Worm (Caenorhabditis elegans) whole organism, L3 larva: ENCODE results near the gene T09A5.14.
A peak's percentile ranks its signal among the peaks of the same experiment; 100 is the strongest.

Experiments
- R02D3.7 ChIP-seq: fragments of 150-350 bp; optimal IDR thresholded peaks from 2 replicates; lab custom pipeline; 2014; ENCODE audit warnings: missing biosample characterization, missing genetic modification characterization
- aly-2 ChIP-seq: fragments of 150-350 bp; optimal IDR thresholded peaks from 2 replicates; lab custom pipeline; 2014; ENCODE audit warnings: missing biosample characterization, missing genetic modification characterization
- ama-1 ChIP-seq: fragments of 150-350 bp; optimal IDR thresholded peaks from 2 replicates; lab custom pipeline; 2018
- ceh-16 ChIP-seq: sonication (generic microtip); optimal IDR thresholded peaks from 2 replicates; lab custom pipeline; 2017; ENCODE audit warnings: missing biosample characterization, missing genetic modification characterization
- ceh-28 ChIP-seq: fragments of 150-350 bp; optimal IDR thresholded peaks from 2 replicates; lab custom pipeline; 2014; ENCODE audit warnings: missing biosample characterization, missing genetic modification reagents, missing genetic modification characterization
- ceh-82 ChIP-seq: fragments of 150-350 bp; optimal IDR thresholded peaks from 2 replicates; lab custom pipeline; 2014; ENCODE audit warnings: missing biosample characterization, missing genetic modification characterization
- ceh-9 ChIP-seq: sonication (generic microtip); optimal IDR thresholded peaks from 2 replicates; lab custom pipeline; 2018; ENCODE audit warnings: missing biosample characterization, missing genetic modification characterization
- daf-12 ChIP-seq: fragments of 150-350 bp; optimal IDR thresholded peaks from 2 replicates; lab custom pipeline; 2014; ENCODE audit warnings: missing biosample characterization, missing genetic modification reagents, missing genetic modification characterization
- egl-27 ChIP-seq: sonication (generic microtip); optimal IDR thresholded peaks from 4 replicates; lab custom pipeline; 2017; ENCODE audit warnings: missing biosample characterization, missing genetic modification reagents, missing genetic modification characterization
- egl-5 ChIP-seq: fragments of 150-350 bp; optimal IDR thresholded peaks from 2 replicates; lab custom pipeline; 2017; ENCODE audit warnings: missing biosample characterization, missing genetic modification reagents, missing genetic modification characterization, inconsistent platforms
- elt-2 ChIP-seq: sonication (generic microtip); optimal IDR thresholded peaks from 2 replicates; lab custom pipeline; 2016; ENCODE audit warnings: missing genetic modification reagents, mild to moderate bottlenecking, missing genetic modification characterization, missing compliant biosample characterization
- elt-3 ChIP-seq, 3 experiments: fragments of 150-350 bp in 1 of 3; sonication (generic microtip) in 2 of 3; optimal IDR thresholded peaks; 2 replicates in 2 of 3; 4 replicates in 1 of 3; lab custom pipeline; 2014 to 2017; ENCODE audit warnings: missing biosample characterization in 3 of 3, missing genetic modification characterization in 3 of 3
- eor-1 ChIP-seq, 2 experiments: fragments of 150-350 bp; optimal IDR thresholded peaks; 2 replicates each; lab custom pipeline; 2014 to 2018; ENCODE audit warnings: missing biosample characterization in 2 of 2, missing genetic modification characterization in 2 of 2
- fos-1 ChIP-seq: fragments of 150-350 bp; optimal IDR thresholded peaks from 2 replicates; lab custom pipeline; 2014; ENCODE audit warnings: missing biosample characterization, missing genetic modification characterization
- hmg-11 ChIP-seq: sonication (generic microtip); optimal IDR thresholded peaks from 2 replicates; lab custom pipeline; 2016; ENCODE audit warnings: missing genetic modification characterization, missing compliant biosample characterization
- lin-39 ChIP-seq: fragments of 150-350 bp; optimal IDR thresholded peaks from 2 replicates; lab custom pipeline; 2018; ENCODE audit warnings: missing biosample characterization, missing genetic modification reagents, missing genetic modification characterization
- mml-1 ChIP-seq: fragments of 150-350 bp; sonication (generic microtip); optimal IDR thresholded peaks from 3 replicates; lab custom pipeline; 2014; ENCODE audit warnings: missing biosample characterization, missing genetic modification characterization
- nfya-1 ChIP-seq: sonication (generic microtip); optimal IDR thresholded peaks from 2 replicates; lab custom pipeline; 2017; ENCODE audit warnings: missing genetic modification characterization, mild to moderate bottlenecking, missing compliant biosample characterization, antibody characterized with exemption, moderate library complexity; ENCODE audit not compliant: insufficient read depth
- nhr-11 ChIP-seq: fragments of 150-350 bp; optimal IDR thresholded peaks from 2 replicates; lab custom pipeline; 2014; ENCODE audit warnings: missing biosample characterization, missing genetic modification characterization
- nhr-12 ChIP-seq: fragments of 150-350 bp; optimal IDR thresholded peaks from 2 replicates; lab custom pipeline; 2014; ENCODE audit warnings: missing biosample characterization, missing genetic modification characterization
- nhr-23 ChIP-seq: fragments of 150-350 bp; optimal IDR thresholded peaks from 2 replicates; lab custom pipeline; 2014; ENCODE audit warnings: missing biosample characterization, missing genetic modification reagents, missing genetic modification characterization
- nhr-237 ChIP-seq: fragments of 150-350 bp; optimal IDR thresholded peaks from 2 replicates; lab custom pipeline; 2014; ENCODE audit warnings: missing biosample characterization, missing genetic modification characterization
- nhr-25 ChIP-seq: sonication (generic microtip); optimal IDR thresholded peaks from 2 replicates; lab custom pipeline; 2017; ENCODE audit warnings: missing biosample characterization, missing genetic modification characterization
- nhr-28 ChIP-seq: fragments of 150-350 bp; optimal IDR thresholded peaks from 2 replicates; lab custom pipeline; 2014; ENCODE audit warnings: missing biosample characterization, missing genetic modification characterization
- nhr-43 ChIP-seq: sonication (generic microtip); optimal IDR thresholded peaks from 2 replicates; lab custom pipeline; 2016; ENCODE audit warnings: mild to moderate bottlenecking, missing genetic modification characterization, missing compliant biosample characterization; ENCODE audit not compliant: poor library complexity, severe bottlenecking
- nhr-67 ChIP-seq: fragments of 150-350 bp; optimal IDR thresholded peaks from 2 replicates; lab custom pipeline; 2014; ENCODE audit warnings: missing biosample characterization, missing genetic modification characterization
- nhr-76 ChIP-seq: fragments of 150-350 bp; sonication (generic microtip); optimal IDR thresholded peaks from 5 replicates; lab custom pipeline; 2014; ENCODE audit warnings: missing biosample characterization, missing genetic modification characterization
- nhr-77 ChIP-seq: fragments of 150-350 bp; optimal IDR thresholded peaks from 2 replicates; lab custom pipeline; 2014; ENCODE audit warnings: missing biosample characterization, missing genetic modification characterization
- pha-4 ChIP-seq: fragments of 150-350 bp; optimal IDR thresholded peaks from 2 replicates; lab custom pipeline; 2014; ENCODE audit warnings: missing biosample characterization, missing genetic modification reagents, missing genetic modification characterization
- skn-1 ChIP-seq: fragments of 150-350 bp; optimal IDR thresholded peaks from 2 replicates; lab custom pipeline; 2014; ENCODE audit warnings: missing biosample characterization, missing genetic modification characterization
- snpc-4 ChIP-seq: fragments of 150-350 bp; optimal IDR thresholded peaks from 2 replicates; lab custom pipeline; 2014; ENCODE audit warnings: missing biosample characterization, missing genetic modification characterization
- unc-39 ChIP-seq: sonication (generic microtip); optimal IDR thresholded peaks from 4 replicates; lab custom pipeline; 2017; ENCODE audit warnings: missing biosample characterization, missing genetic modification characterization
- ztf-4 ChIP-seq: fragments of 150-350 bp; optimal IDR thresholded peaks from 2 replicates; lab custom pipeline; 2014; ENCODE audit warnings: missing biosample characterization, missing genetic modification characterization

The T09A5.14 gene

ce11 chrII:7839703-7840102 lies 7.5 kb downstream of the T09A5.14 start:
- TF ChIP-seq pha-4: no peak
- TF ChIP-seq nhr-43 (tag; lab: Kevin White, UChicago): no peak
- no peak for TF ChIP-seq ama-1 (lab: Kevin White, UChicago)
- no peak for TF ChIP-seq nhr-237 (tag; lab: Kevin White, UChicago)
- no peak for TF ChIP-seq fos-1 (tag; lab: Kevin White, UChicago)
- no peak for TF ChIP-seq nhr-76
- no peak for TF ChIP-seq skn-1
- TF ChIP-seq nfya-1 (tag; lab: Kevin White, UChicago): peak; percentile 1
- TF ChIP-seq nhr-23 (tag; lab: Kevin White, UChicago): peak; percentile 25
- TF ChIP-seq egl-5 (tag; lab: Kevin White, UChicago): no peak
- no peak for TF ChIP-seq aly-2 (tag; lab: Kevin White, UChicago)
- TF ChIP-seq mml-1 (tag; lab: Kevin White, UChicago): no peak
- TF ChIP-seq hmg-11 (tag; lab: Kevin White, UChicago): no peak
- TF ChIP-seq lin-39 (tag; lab: Kevin White, UChicago): no peak

DNA sequence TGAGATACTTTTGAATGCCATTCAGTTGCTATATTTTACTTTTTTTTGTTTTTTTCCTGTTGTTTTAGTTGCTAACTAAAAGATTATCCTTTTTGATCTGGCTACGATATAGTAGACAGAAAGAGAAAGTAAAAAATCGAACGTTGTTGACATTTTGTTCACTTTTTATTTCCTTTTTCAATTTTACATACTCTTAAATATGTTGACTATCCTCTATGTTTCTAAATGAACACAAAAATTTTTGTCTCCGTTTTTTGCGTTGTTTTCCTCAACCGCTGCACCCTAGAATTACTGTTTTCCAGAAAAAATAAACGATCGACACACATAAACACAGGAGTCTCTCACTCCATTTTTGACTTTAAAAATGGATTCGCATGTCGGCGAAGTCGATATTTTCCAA lies 9.9 kb downstream of the T09A5.14 start, which contains the start of gene klp-3:
TSS of gene klp-3 (plus strand) at position 301 of the 400 bp plus-strand sequence.
- TF ChIP-seq ceh-28 (tag; lab: Kevin White, UChicago) (no peak), nhr-67 (tag; lab: Kevin White, UChicago) (no peak), ceh-82 (no peak), hmg-11 (tag; lab: Kevin White, UChicago) (no peak), nfya-1 (tag; lab: Kevin White, UChicago) (no peak), elt-2 (tag; lab: Kevin White, UChicago) (no peak)
- TF ChIP-seq, all 47 proteins: peak for 0

DNA sequence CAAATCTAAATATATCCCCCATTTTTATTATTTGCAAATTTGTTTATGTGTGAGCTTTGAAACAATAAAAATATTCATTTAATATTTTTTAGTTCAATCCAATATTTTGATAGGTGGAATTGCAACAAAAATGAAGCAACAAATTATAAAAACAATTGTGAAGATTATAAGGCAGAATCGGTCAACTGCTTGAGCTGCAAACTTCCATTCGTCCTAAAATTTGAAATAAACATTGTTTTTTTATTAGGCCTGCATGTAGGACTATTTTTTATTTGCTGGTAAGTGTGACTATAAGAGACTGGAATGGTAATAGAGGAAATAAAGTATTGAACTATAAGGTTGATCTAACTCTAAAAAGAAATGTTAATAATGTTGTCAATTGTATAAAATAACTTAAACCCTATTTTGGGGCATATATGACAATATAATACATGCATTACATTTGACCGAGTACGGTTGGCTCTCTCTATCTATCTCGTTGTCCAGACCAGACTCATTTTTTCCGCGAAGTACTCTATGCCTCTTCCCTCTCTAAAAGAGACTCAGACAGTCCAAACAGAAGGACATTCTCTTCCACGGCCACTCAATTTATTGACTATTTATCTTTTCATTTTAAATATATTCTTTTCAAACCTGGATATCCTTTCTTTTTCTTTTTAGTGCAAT lies 13.6 kb downstream of the T09A5.14 start, which contains the start of gene T09A5.4:
TSS of gene T09A5.4 (plus strand) at position 616 of the 666 bp plus-strand sequence.
- TF ChIP-seq nfya-1 (tag; lab: Kevin White, UChicago) (peak; percentile 30), elt-2 (tag; lab: Kevin White, UChicago) (no peak), fos-1 (tag; lab: Kevin White, UChicago) (no peak), snpc-4 (tag; lab: Kevin White, UChicago) (no peak), mml-1 (tag; lab: Kevin White, UChicago) (no peak), pha-4 (peak; percentile 35)

DNA sequence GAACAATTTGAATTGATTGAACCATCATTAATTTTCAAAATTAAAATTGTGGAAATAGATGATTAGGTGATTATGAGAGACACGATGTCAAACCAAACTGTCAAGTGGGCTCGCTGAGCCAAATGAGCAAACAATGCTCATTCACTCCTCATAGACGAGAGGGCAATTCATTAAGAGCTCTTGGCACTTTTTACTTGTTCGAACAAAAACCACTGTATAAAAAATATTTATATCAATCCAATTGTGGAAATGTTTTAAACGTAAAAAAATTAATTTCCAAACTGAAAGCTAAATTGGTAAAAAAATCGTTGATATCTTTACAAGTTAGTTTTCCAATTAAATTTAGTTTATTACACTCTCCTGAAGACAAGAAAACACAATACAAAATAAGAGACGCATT lies 17.5 kb downstream of the T09A5.14 start, which contains the start of gene acr-7:
TSS of gene acr-7 (minus strand) at position 101 of the 400 bp plus-strand sequence.
- TF ChIP-seq daf-12 (tag; lab: Kevin White, UChicago) (no peak), nhr-76 (no peak), unc-39 (no peak), ceh-16 (tag; lab: Kevin White, UChicago) (no peak), skn-1 (no peak), nhr-23 (tag; lab: Kevin White, UChicago) (no peak), elt-2 (tag; lab: Kevin White, UChicago) (no peak), nhr-77 (no peak), R02D3.7 (no peak), egl-27 (tag; lab: Kevin White, UChicago) (no peak), nhr-43 (tag; lab: Kevin White, UChicago) (no peak), aly-2 (tag; lab: Kevin White, UChicago) (no peak), nhr-28 (no peak), ceh-28 (tag; lab: Kevin White, UChicago) (no peak), hmg-11 (tag; lab: Kevin White, UChicago) (no peak)

- peak; percentile 19 for TF ChIP-seq nhr-25 (tag; lab: Kevin White, UChicago)
- TF ChIP-seq ceh-9 (tag; lab: Kevin White, UChicago): no peak
- TF ChIP-seq ceh-16 (tag; lab: Kevin White, UChicago): no peak
- TF ChIP-seq nhr-67 (tag; lab: Kevin White, UChicago): no peak
- TF ChIP-seq egl-5 (tag; lab: Kevin White, UChicago): peak; percentile 98
- TF ChIP-seq, all 47 proteins: peak for 2
These were observed 18.4 kb downstream of the T09A5.14 start for ce11 chrII:7850575-7850974.

ce11 chrII:7851480-7851879 lies 19.3 kb downstream of the T09A5.14 start:
- TF ChIP-seq ztf-4 (tag; lab: Kevin White, UChicago) (no peak), nhr-11 (tag; lab: Kevin White, UChicago) (no peak), nhr-23 (tag; lab: Kevin White, UChicago) (no peak), nhr-12 (tag; lab: Kevin White, UChicago) (no peak), nhr-43 (tag; lab: Kevin White, UChicago) (no peak), elt-3 (tag; optimal IDR thresholded peaks at IDR 0.05; lab: Kevin White, UChicago) (no peak), eor-1 (tag; optimal IDR thresholded peaks at IDR 0.05; lab: Kevin White, UChicago) (no peak), ama-1 (lab: Kevin White, UChicago) (no peak), R02D3.7 (no peak), nhr-67 (tag; lab: Kevin White, UChicago) (no peak), skn-1 (no peak), nfya-1 (tag; lab: Kevin White, UChicago) (no peak), daf-12 (tag; lab: Kevin White, UChicago) (no peak), elt-2 (tag; lab: Kevin White, UChicago) (peak; percentile 50), fos-1 (tag; lab: Kevin White, UChicago) (no peak), pha-4 (peak; percentile 62), egl-5 (tag; lab: Kevin White, UChicago) (peak; percentile 75)
